Worm (Caenorhabditis elegans) whole organism, L4 larva: Measurements from ENCODE around the gene lys-10.

Experiments used
- F10B5.3 ChIP-seq: sonication (generic microtip); optimal IDR thresholded peaks from 2 replicates; lab custom pipeline; 2016; ENCODE audit warnings: mild to moderate bottlenecking, missing genetic modification characterization, missing compliant biosample characterization
- F26F4.8 ChIP-seq: fragments of 200-800 bp; sonication (Bioruptor generic); conservative IDR thresholded peaks from 2 replicates; pipeline ENCODE4 v1.3.6; 2022; ENCODE audit warnings: missing genetic modification characterization, missing compliant biosample characterization
- F44E2.7 ChIP-seq: fragments of 200-800 bp; sonication (Bioruptor generic); IDR thresholded peaks from 2 replicates; pipeline ENCODE4 v2.1.2; 2022; ENCODE audit warnings: missing genetic modification characterization, missing compliant biosample characterization
- Y48G9A.11 ChIP-seq: fragments of 200-800 bp; sonication (Bioruptor generic); IDR thresholded peaks from 2 replicates; pipeline ENCODE4 v1.3.6; 2022; ENCODE audit warnings: missing genetic modification reagents, missing genetic modification characterization, missing compliant biosample characterization
- Y5F2A.4 ChIP-seq: fragments of 200-800 bp; sonication (Bioruptor generic); optimal IDR thresholded peaks from 2 replicates; lab custom pipeline; 2018; ENCODE audit warnings: mild to moderate bottlenecking, missing genetic modification characterization, missing compliant biosample characterization
- Y75B8A.6 ChIP-seq: fragments of 200-800 bp; sonication (Bioruptor generic); IDR thresholded peaks from 2 replicates; pipeline ENCODE4 v1.3.6; 2022; ENCODE audit warnings: missing genetic modification reagents, missing genetic modification characterization, missing compliant biosample characterization
- ZK546.5 ChIP-seq, 2 experiments: sonication (generic microtip); optimal IDR thresholded peaks; 2 replicates each; lab custom pipeline; 2017; ENCODE audit warnings: missing biosample characterization in 2 of 2, missing genetic modification characterization in 2 of 2
- aha-1 ChIP-seq: fragments of 150-350 bp; peaks from one replicate; lab custom pipeline; 2014; ENCODE audit warnings: missing biosample characterization, missing genetic modification characterization
- arid-1 ChIP-seq: fragments of 200-800 bp; sonication (Bioruptor generic); conservative IDR thresholded peaks from 2 replicates; pipeline ENCODE4 v1.3.6; 2022; ENCODE audit warnings: missing genetic modification reagents, missing genetic modification characterization, missing compliant biosample characterization
- ceh-44 ChIP-seq: fragments of 200-800 bp; sonication (Bioruptor generic); IDR thresholded peaks from 2 replicates; pipeline ENCODE4 v1.3.6; 2022; ENCODE audit warnings: missing genetic modification reagents, missing genetic modification characterization, missing compliant biosample characterization
- daf-16 ChIP-seq, 3 experiments: sonication (generic microtip); optimal IDR thresholded peaks; 2 replicates each; lab custom pipeline; 2016 to 2017; ENCODE audit warnings: missing genetic modification characterization in 3 of 3, missing genetic modification reagents in 3 of 3, mild to moderate bottlenecking in 2 of 3, missing compliant biosample characterization in 2 of 3, missing biosample characterization in 1 of 3, moderate library complexity in 1 of 3
- dmd-8 ChIP-seq: fragments of 200-800 bp; sonication (Bioruptor generic); IDR thresholded peaks from 2 replicates; pipeline ENCODE4 v1.3.6; 2022; ENCODE audit warnings: missing genetic modification characterization, missing compliant biosample characterization
- dpl-1 ChIP-seq: fragments of 150-350 bp; optimal IDR thresholded peaks from 2 replicates; lab custom pipeline; 2014; ENCODE audit warnings: missing biosample characterization, missing genetic modification reagents, missing genetic modification characterization
- egl-27 ChIP-seq: sonication (generic microtip); optimal IDR thresholded peaks from 3 replicates; lab custom pipeline; 2017; ENCODE audit warnings: missing biosample characterization, missing genetic modification reagents, missing genetic modification characterization
- egl-43 ChIP-seq: fragments of 200-800 bp; sonication (Bioruptor generic); IDR thresholded peaks from 2 replicates; pipeline ENCODE4 v1.3.6; 2022; ENCODE audit warnings: missing genetic modification reagents, missing genetic modification characterization, missing compliant biosample characterization
- fos-1 ChIP-seq: fragments of 150-350 bp; optimal IDR thresholded peaks from 2 replicates; lab custom pipeline; 2014; ENCODE audit warnings: missing biosample characterization, missing genetic modification characterization
- hmg-1.1 ChIP-seq: fragments of 200-800 bp; sonication (Bioruptor generic); IDR thresholded peaks from 2 replicates; pipeline ENCODE4 v1.3.6; 2022; ENCODE audit warnings: missing genetic modification reagents, missing genetic modification characterization, missing compliant biosample characterization
- lin-38 ChIP-seq: fragments of 200-800 bp; sonication (Bioruptor generic); IDR thresholded peaks from 2 replicates; pipeline ENCODE4 v1.3.6; 2022; ENCODE audit warnings: missing genetic modification reagents, missing genetic modification characterization, missing compliant biosample characterization
- lin-39 ChIP-seq: fragments of 150-350 bp; optimal IDR thresholded peaks from 2 replicates; lab custom pipeline; 2014; ENCODE audit warnings: missing biosample characterization, missing genetic modification reagents, missing genetic modification characterization
- madf-9 ChIP-seq: fragments of 200-800 bp; sonication (Bioruptor generic); conservative IDR thresholded peaks from 2 replicates; pipeline ENCODE4 v1.3.6; 2022; ENCODE audit warnings: missing genetic modification reagents, missing genetic modification characterization, missing compliant biosample characterization
- mdt-29 ChIP-seq: fragments of 200-800 bp; sonication (Bioruptor generic); IDR thresholded peaks from 2 replicates; pipeline ENCODE4 v1.3.6; 2022; ENCODE audit warnings: missing genetic modification reagents, missing genetic modification characterization, missing compliant biosample characterization
- mep-1 ChIP-seq: fragments of 150-350 bp; sonication (generic microtip); optimal IDR thresholded peaks from 3 replicates; lab custom pipeline; 2014; ENCODE audit warnings: missing biosample characterization, missing genetic modification characterization
- nhr-10 ChIP-seq: fragments of 150-350 bp; optimal IDR thresholded peaks from 2 replicates; lab custom pipeline; 2014; ENCODE audit warnings: missing biosample characterization, missing genetic modification characterization
- nhr-111 ChIP-seq: fragments of 200-800 bp; sonication (Bioruptor generic); optimal IDR thresholded peaks from 2 replicates; lab custom pipeline; 2018; ENCODE audit warnings: mild to moderate bottlenecking, missing genetic modification characterization, missing compliant biosample characterization
- nhr-237 ChIP-seq: sonication (generic microtip); optimal IDR thresholded peaks from 2 replicates; lab custom pipeline; 2017; ENCODE audit warnings: missing biosample characterization, missing genetic modification characterization
- nhr-28 ChIP-seq: fragments of 150-350 bp; optimal IDR thresholded peaks from 2 replicates; lab custom pipeline; 2014; ENCODE audit warnings: missing biosample characterization, missing genetic modification characterization
- nhr-41 ChIP-seq: fragments of 200-800 bp; sonication (Bioruptor generic); IDR thresholded peaks from 2 replicates; pipeline ENCODE4 v1.3.6; 2022; ENCODE audit warnings: missing genetic modification reagents, missing genetic modification characterization, missing compliant biosample characterization
- nhr-6 ChIP-seq: fragments of 150-350 bp; optimal IDR thresholded peaks from 2 replicates; lab custom pipeline; 2014; ENCODE audit warnings: missing biosample characterization, missing genetic modification characterization
- pha-4 ChIP-seq, 2 experiments: fragments of 150-350 bp in 1 of 2; fragments of 200-800 bp in 1 of 2; sonication (Bioruptor generic) in 1 of 2; IDR thresholded peaks in 1 of 2; optimal IDR thresholded peaks in 1 of 2; 2 replicates each; pipeline versions ENCODE4 v1.3.6 to Lab custom; 2014 to 2022; ENCODE audit warnings: missing genetic modification characterization in 2 of 2, missing genetic modification reagents in 2 of 2, missing biosample characterization in 1 of 2, missing compliant biosample characterization in 1 of 2
- saeg-2 ChIP-seq: fragments of 200-800 bp; sonication (Bioruptor generic); IDR thresholded peaks from 2 replicates; pipeline ENCODE4 v1.3.6; 2022; ENCODE audit warnings: missing genetic modification reagents, missing genetic modification characterization, missing compliant biosample characterization
- set-16 ChIP-seq: fragments of 200-800 bp; sonication (Bioruptor generic); IDR thresholded peaks from 2 replicates; pipeline ENCODE4 v1.3.6; 2022; ENCODE audit warnings: missing genetic modification reagents, missing genetic modification characterization, missing compliant biosample characterization
- tag-97 ChIP-seq: fragments of 200-800 bp; sonication (Bioruptor generic); IDR thresholded peaks from 2 replicates; pipeline ENCODE4 v1.3.6; 2022; ENCODE audit warnings: missing genetic modification characterization, missing compliant biosample characterization
- unc-62 ChIP-seq, 3 experiments: fragments of 150-350 bp in 1 of 3; sonication (generic microtip); optimal IDR thresholded peaks in 2 of 3; peaks in 1 of 3; 1 replicate in 1 of 3; 2 replicates in 2 of 3; lab custom pipeline; 2014 to 2017; ENCODE audit warnings: missing biosample characterization in 3 of 3, missing genetic modification characterization in 3 of 3, missing genetic modification reagents in 3 of 3, missing genotype in 1 of 3
- zip-2 ChIP-seq: fragments of 150-350 bp; optimal IDR thresholded peaks from 2 replicates; lab custom pipeline; 2014; ENCODE audit warnings: missing biosample characterization, missing genetic modification characterization

lys-10 gene

DNA sequence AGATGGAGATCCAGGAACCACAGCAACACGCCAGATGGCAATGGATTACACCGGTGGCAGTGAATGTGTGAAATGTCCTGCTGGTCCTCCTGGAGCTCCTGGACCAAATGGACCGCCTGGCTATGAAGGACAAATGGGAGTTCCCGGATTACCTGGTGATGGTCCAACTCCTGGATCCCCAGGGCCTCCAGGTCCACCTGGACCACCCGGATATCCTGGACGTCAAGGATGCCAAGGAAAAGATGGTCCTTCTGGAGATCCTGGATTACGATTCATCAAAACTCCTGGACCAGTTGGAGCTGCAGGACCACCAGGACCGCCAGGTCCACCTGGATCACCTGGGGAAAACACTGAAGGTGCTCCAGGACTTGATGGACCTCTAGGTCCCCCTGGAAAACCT is 24.7 kb downstream of the lys-10 start:
- TF ChIP-seq saeg-2 (GFP tag; lab: Robert Waterston, UW) (no peak), set-16 (GFP tag; lab: Robert Waterston, UW) (peak; percentile 76; the same call in 1 of the 2 replicates), lin-38 (GFP tag; lab: Robert Waterston, UW) (no peak), hmg-1.1 (GFP tag; lab: Robert Waterston, UW) (no peak)

DNA sequence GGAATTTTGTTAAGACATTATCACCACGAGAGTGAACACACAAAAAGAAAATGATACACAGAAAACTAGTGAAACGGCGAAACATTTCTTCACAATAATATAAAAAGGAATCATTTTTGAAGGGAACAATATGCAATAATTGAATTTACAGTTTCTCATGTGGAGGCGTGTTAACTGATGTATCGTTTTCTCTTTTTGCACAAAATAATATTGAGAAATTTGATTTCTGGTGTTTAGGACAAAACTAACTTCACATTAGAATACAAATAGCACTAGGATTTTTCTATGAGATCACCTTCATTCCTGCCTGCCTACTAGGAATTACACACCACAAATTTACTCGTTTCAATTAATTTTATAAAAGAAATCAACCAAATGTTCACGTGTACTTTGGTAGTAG is 25.9 kb downstream of the lys-10 start, which contains the start of gene D2096.13:
TSS of gene D2096.13 (minus strand) at position 101 of the 400 bp plus-strand sequence.
- TF ChIP-seq egl-43 (no peak), Y48G9A.11 (no peak), F26F4.8 (GFP tag; lab: Robert Waterston, UW) (no peak), aha-1 (tag; lab: Kevin White, UChicago) (peak; percentile 35), lin-39 (tag; lab: Kevin White, UChicago) (no peak), mdt-29 (GFP tag; lab: Robert Waterston, UW) (no peak)

DNA sequence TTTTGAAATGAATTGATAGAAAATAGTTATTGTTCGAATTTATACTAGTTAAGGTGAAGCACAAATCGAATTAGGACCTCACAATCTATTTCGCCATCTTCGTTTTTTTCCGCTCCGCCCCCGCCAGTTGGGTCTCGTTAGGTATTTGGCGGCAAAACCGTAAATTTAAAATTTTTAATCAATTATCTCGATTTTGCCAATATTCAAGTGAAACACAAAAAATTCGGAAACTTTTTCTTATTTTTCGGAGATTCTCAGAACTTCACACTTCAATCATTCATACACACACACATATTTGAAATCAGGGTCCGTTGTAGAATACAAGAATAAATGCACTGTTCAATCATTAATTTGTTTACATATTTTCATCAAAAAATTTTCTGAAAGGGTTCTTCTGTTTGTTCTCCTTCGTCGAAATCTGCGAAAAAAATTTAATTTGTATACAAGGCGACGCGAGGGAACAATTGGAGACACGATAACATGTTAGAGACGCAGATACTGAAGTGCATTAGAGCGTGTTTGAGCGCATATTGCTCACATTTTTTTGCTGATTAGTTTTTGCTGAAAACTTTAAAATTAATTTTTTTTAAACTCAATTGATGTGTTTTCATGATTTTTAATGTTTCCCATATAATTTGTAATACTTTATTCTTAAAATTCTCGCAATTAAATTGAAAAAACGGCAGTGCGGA is 27.2 kb downstream of the lys-10 start, which contains the start of gene D2096.5:
TSS of gene D2096.5 (minus strand) at position 51 of the 692 bp plus-strand sequence.
- TF ChIP-seq nhr-6 (tag; lab: Kevin White, UChicago) = no peak
- TF ChIP-seq nhr-10 (tag; lab: Kevin White, UChicago) = no peak
- no peak for TF ChIP-seq madf-9 (GFP tag; lab: Robert Waterston, UW)
- TF ChIP-seq daf-16 (GFP tag; optimal IDR thresholded peaks at IDR 0.05; lab: Kevin White, UChicago) = no peak
- TF ChIP-seq daf-16 (tag; optimal IDR thresholded peaks at IDR 0.05; lab: Kevin White, UChicago) = peak; percentile 44
- TF ChIP-seq Y75B8A.6 (GFP tag; lab: Robert Waterston, UW) = no peak
- TF ChIP-seq fos-1 = no peak
- no peak for TF ChIP-seq mep-1 (tag; lab: Kevin White, UChicago)
- no peak for TF ChIP-seq hmg-1.1 (GFP tag; lab: Robert Waterston, UW)
- no peak for TF ChIP-seq saeg-2 (GFP tag; lab: Robert Waterston, UW)
- no peak for TF ChIP-seq nhr-237 (tag; lab: Kevin White, UChicago)
- TF ChIP-seq ZK546.5 (tag; optimal IDR thresholded peaks at IDR 0.05; lab: Kevin White, UChicago) = no peak
- no peak for TF ChIP-seq F10B5.3 (tag; lab: Kevin White, UChicago)
- no peak for TF ChIP-seq Y5F2A.4 (GFP tag; lab: Kevin White, UChicago)
- no peak for TF ChIP-seq dpl-1 (GFP tag; lab: Kevin White, UChicago)
- peak; percentile 29 for TF ChIP-seq nhr-28 (tag; lab: Kevin White, UChicago)
- no peak for TF ChIP-seq F44E2.7 (GFP tag; lab: Robert Waterston, UW)
- TF ChIP-seq tag-97 (GFP tag; lab: Robert Waterston, UW) = no peak
- TF ChIP-seq ceh-44 (GFP tag; lab: Robert Waterston, UW) = no peak
- no peak for TF ChIP-seq unc-62 (GFP tag; optimal IDR thresholded peaks at IDR 0.05 in 1 of 2; lab: Kevin White, UChicago)
- TF ChIP-seq unc-62 (tag; optimal IDR thresholded peaks at IDR 0.05; lab: Kevin White, UChicago) = no peak
- no peak for TF ChIP-seq pha-4 (GFP tag; IDR thresholded peaks at IDR 0.05; lab: Robert Waterston, UW)
- peak; percentile 29 for TF ChIP-seq pha-4 (tag; optimal IDR thresholded peaks at IDR 0.05; lab: Kevin White, UChicago)
- TF ChIP-seq arid-1 (GFP tag; lab: Robert Waterston, UW) = no peak
- no peak for TF ChIP-seq egl-27
- TF ChIP-seq zip-2 (tag; lab: Kevin White, UChicago) = no peak
- TF ChIP-seq dmd-8 (GFP tag; lab: Robert Waterston, UW) = no peak
- no peak for TF ChIP-seq nhr-111
- TF ChIP-seq nhr-41 (GFP tag; lab: Robert Waterston, UW) = no peak
